Worm (Caenorhabditis elegans): ENCODE data around the gene idpb-5.

DNA sequence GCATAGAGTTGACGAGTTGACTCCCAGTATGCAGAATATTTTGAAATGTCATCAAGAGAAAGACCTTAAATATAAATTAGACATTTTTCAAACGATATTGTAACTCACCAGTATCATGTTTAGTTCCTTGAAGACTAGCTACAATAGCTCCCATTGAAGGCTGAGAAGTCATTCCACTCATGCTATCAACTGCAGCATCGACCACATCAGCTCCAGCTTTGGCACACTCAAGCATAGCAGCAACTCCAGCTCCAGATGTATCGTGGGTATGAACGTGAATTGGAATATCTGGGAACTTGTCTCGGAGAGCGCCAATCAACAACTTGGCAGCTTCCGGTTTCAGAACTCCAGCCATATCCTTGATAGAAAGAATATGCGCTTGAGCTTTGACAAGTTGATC is 19.9 kb upstream of the idpb-5 start:
- TF ChIP-seq tbx-37 (GFP tag; conservative IDR thresholded peaks at IDR 0.05): no peak
- no peak for TF ChIP-seq hnd-1 (tag; optimal IDR thresholded peaks at IDR 0.05)
- no peak for TF ChIP-seq ceh-36 (tag; optimal IDR thresholded peaks at IDR 0.05)
- TF ChIP-seq flt-1 (GFP tag; IDR thresholded peaks at IDR 0.05): no peak

Data from whole organism, early embryonic.